Fruit fly (Drosophila melanogaster): ENCODE results near the gene JYalpha.

The JYalpha gene

DNA sequence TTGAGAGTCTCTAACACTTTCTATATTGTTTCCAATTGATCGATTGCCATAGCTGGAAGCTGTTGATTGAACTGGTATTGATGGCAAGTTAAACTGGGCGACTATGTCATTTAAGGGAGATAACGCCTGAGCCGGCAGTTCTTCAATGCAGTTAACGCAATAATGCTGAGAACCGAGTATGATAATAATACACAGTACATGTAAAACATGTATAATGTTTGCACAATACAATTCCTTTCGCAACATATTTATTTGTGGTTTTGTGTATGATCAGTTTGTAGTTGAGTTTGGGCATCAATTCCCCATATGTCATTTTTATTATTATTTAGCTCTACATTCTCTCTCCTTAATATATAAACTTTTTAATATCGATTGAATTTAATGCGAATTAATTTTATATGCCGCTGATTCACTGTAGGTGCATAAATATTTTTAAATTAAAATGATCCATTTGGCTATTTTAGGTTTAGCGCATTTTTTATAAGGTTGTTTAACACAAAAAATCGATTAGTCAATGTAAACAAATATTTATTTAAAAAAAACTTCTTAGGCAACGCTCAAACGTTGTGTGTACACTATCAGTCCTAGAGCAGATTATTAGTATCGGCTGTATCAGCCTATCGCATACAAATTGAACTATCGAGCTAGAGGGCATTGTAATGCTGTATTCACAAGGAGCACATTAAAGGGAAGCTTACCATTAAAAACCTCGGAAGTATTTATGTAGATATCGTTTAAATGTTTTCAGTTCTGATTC, 42.7 kb downstream of the JYalpha start, which contains the start of gene PlexB (continued):
- TF ChIP-seq sim (GFP tag; IDR thresholded peaks at IDR 0.05) = no peak
- TF ChIP-seq lola (GFP tag; optimal IDR thresholded peaks at IDR 0.05) = peak in 1 of 3 experiments; percentile 91
- TF ChIP-seq tio (GFP tag; optimal IDR thresholded peaks at IDR 0.05) = no peak
- no peak for TF ChIP-seq Atf3 (GFP tag; optimal IDR thresholded peaks at IDR 0.05)
- no peak for TF ChIP-seq NC2α (GFP tag; optimal IDR thresholded peaks at IDR 0.05)
- TF ChIP-seq gsb-n (tag; optimal IDR thresholded peaks at IDR 0.05) = no peak
- TF ChIP-seq Rx (GFP tag; IDR thresholded peaks at IDR 0.05) = no peak
- no peak for TF ChIP-seq pan (optimal IDR thresholded peaks at IDR 0.05)
- TF ChIP-seq pan (GFP tag; optimal IDR thresholded peaks at IDR 0.05 in 1 of 2, IDR thresholded peaks at IDR 0.05 in 1 of 2) = no peak
- no peak for TF ChIP-seq CG9215 (GFP tag; IDR thresholded peaks at IDR 0.05)
- no peak for TF ChIP-seq CG34376 (GFP tag; optimal IDR thresholded peaks at IDR 0.05)
- no peak for TF ChIP-seq CG9932 (GFP tag; IDR thresholded peaks at IDR 0.05)
- no peak for TF ChIP-seq tup (GFP tag; optimal IDR thresholded peaks at IDR 0.05)
- TF ChIP-seq CG10543 (GFP tag; optimal IDR thresholded peaks at IDR 0.05) = no peak
- TF ChIP-seq zf30C (GFP tag; optimal IDR thresholded peaks at IDR 0.05) = no peak
- no peak for TF ChIP-seq oc (tag; optimal IDR thresholded peaks at IDR 0.05)
- no peak for TF ChIP-seq CG4424 (GFP tag; optimal IDR thresholded peaks at IDR 0.05)
- no peak; the same call in 1 of the 3 replicates for TF ChIP-seq hb (GFP tag; IDR thresholded peaks at IDR 0.05; ENCODE audit: partially characterized antibody)
- no peak for TF ChIP-seq CG31224 (GFP tag; IDR thresholded peaks at IDR 0.05)
- TF ChIP-seq CG5180 (GFP tag; optimal IDR thresholded peaks at IDR 0.05) = no peak
- TF ChIP-seq Fer1 (GFP tag; optimal IDR thresholded peaks at IDR 0.05) = peak; percentile 2
- TF ChIP-seq Ada2b (GFP tag; IDR thresholded peaks at IDR 0.05) = no peak
- TF ChIP-seq CG30020 (tag; optimal IDR thresholded peaks at IDR 0.05) = peak; percentile 99
- no peak for TF ChIP-seq CG17359 (tag; optimal IDR thresholded peaks at IDR 0.05)
- no peak for TF ChIP-seq lab (GFP tag; optimal IDR thresholded peaks at IDR 0.05)
- no peak for TF ChIP-seq Dek (tag; optimal IDR thresholded peaks at IDR 0.05)
- no peak for TF ChIP-seq Mad (GFP tag; optimal IDR thresholded peaks at IDR 0.05)
- peak; percentile 44 for TF ChIP-seq CG13894 (tag; optimal IDR thresholded peaks at IDR 0.05)
- no peak for TF ChIP-seq CG9817 (tag; optimal IDR thresholded peaks at IDR 0.05)
- TF ChIP-seq CG2120 (GFP tag; optimal IDR thresholded peaks at IDR 0.05) = peak; percentile 37
- no peak for TF ChIP-seq sima (GFP tag; optimal IDR thresholded peaks at IDR 0.05)
- TF ChIP-seq Lpt (GFP tag; optimal IDR thresholded peaks at IDR 0.05) = no peak
- no peak for TF ChIP-seq Ravus (GFP tag; IDR thresholded peaks at IDR 0.05)
- no peak for TF ChIP-seq repo (GFP tag; optimal IDR thresholded peaks at IDR 0.05)
- no peak for TF ChIP-seq CG18764 (GFP tag; optimal IDR thresholded peaks at IDR 0.05)
- no peak for TF ChIP-seq E2f1 (GFP tag; IDR thresholded peaks at IDR 0.05)
- no peak for TF ChIP-seq MTF-1 (GFP tag; optimal IDR thresholded peaks at IDR 0.05; ENCODE audit: borderline replicate concordance)
- no peak for TF ChIP-seq Asciz (GFP tag; optimal IDR thresholded peaks at IDR 0.05)
- TF ChIP-seq CG16779 (GFP tag; IDR thresholded peaks at IDR 0.05) = no peak
- no peak for TF ChIP-seq aop (GFP tag; IDR thresholded peaks at IDR 0.05)
- no peak for TF ChIP-seq CG6683 (GFP tag; optimal IDR thresholded peaks at IDR 0.05)
- no peak for TF ChIP-seq CG11504 (tag; optimal IDR thresholded peaks at IDR 0.05)
- no peak for TF ChIP-seq Nf-YA (GFP tag; IDR thresholded peaks at IDR 0.05)
- no peak for TF ChIP-seq CG3407 (GFP tag; optimal IDR thresholded peaks at IDR 0.05)
- no peak for TF ChIP-seq CG7745 (tag; optimal IDR thresholded peaks at IDR 0.05)
- TF ChIP-seq hkb (optimal IDR thresholded peaks at IDR 0.05) = no peak
- TF ChIP-seq hkb (GFP tag; IDR thresholded peaks at IDR 0.05) = no peak
- TF ChIP-seq ash1 (GFP tag; optimal IDR thresholded peaks at IDR 0.05) = no peak
- TF ChIP-seq slbo (GFP tag; IDR thresholded peaks at IDR 0.05) = no peak
- peak; percentile 92 for TF ChIP-seq inv (GFP tag; IDR thresholded peaks at IDR 0.05; ENCODE audit: partially characterized antibody)

All from whole organism, embryonic.